Worm (Caenorhabditis elegans): ENCODE data around the gene cyp-13B1.
"Not testable (repeated sequence)": the region's sequence is repeated elsewhere in the genome, so short reads cannot be mapped to it uniquely, and the experiment has no call there.

cyp-13B1 gene

ce11 chrX:13435116-13435515, 25.7 kb upstream of the cyp-13B1 start:
- TF ChIP-seq F10E7.11 (tag; optimal IDR thresholded peaks at IDR 0.05) = no peak
- TF ChIP-seq aptf-2 (GFP tag; conservative IDR thresholded peaks at IDR 0.05) = no peak
- TF ChIP-seq lin-40 (tag; optimal IDR thresholded peaks at IDR 0.05) = no peak
- TF ChIP-seq tlf-1 (GFP tag; optimal IDR thresholded peaks at IDR 0.05) = no peak
- no peak for TF ChIP-seq cebp-1 (GFP tag; IDR thresholded peaks at IDR 0.05)
- no peak for TF ChIP-seq cebp-1 (tag; optimal IDR thresholded peaks at IDR 0.05)
- TF ChIP-seq lir-1 (GFP tag; conservative IDR thresholded peaks at IDR 0.05) = no peak
- TF ChIP-seq K12H6.12 (tag; optimal IDR thresholded peaks at IDR 0.05) = no peak
- TF ChIP-seq madf-8 (GFP tag; conservative IDR thresholded peaks at IDR 0.05) = no peak
- no peak for TF ChIP-seq sea-2 (GFP tag; IDR thresholded peaks at IDR 0.05)
- TF ChIP-seq attf-3 (GFP tag; conservative IDR thresholded peaks at IDR 0.05) = no peak
- TF ChIP-seq F49E8.2 (tag; optimal IDR thresholded peaks at IDR 0.05; ENCODE audit: insufficient read depth) = no peak

- TF ChIP-seq athp-1 (tag; optimal IDR thresholded peaks at IDR 0.05); Y56A3A.18 (GFP tag; IDR thresholded peaks at IDR 0.05); Y53G8AR.9 (GFP tag; conservative IDR thresholded peaks at IDR 0.05): not testable (repeated sequence)
Observed at ce11 chrX:13431388-13431787, 21.9 kb upstream of the cyp-13B1 start, which contains the start of gene C29F7.10. C29F7.10 (minus strand) TSS chrX:13431488.

- TF ChIP-seq aptf-2 (GFP tag; conservative IDR thresholded peaks at IDR 0.05); athp-1 (tag; optimal IDR thresholded peaks at IDR 0.05); snpc-4 (GFP tag; optimal IDR thresholded peaks at IDR 0.05); snpc-4 (tag; optimal IDR thresholded peaks at IDR 0.05): not testable (repeated sequence)
Observed at ce11 chrX:13428755-13429154, 19.3 kb upstream of the cyp-13B1 start, which contains the start of gene fkh-4. fkh-4 (minus strand) TSS chrX:13428855.

- TF ChIP-seq Y53G8AR.9 (GFP tag; conservative IDR thresholded peaks at IDR 0.05) (no peak), ama-1 (optimal IDR thresholded peaks at IDR 0.05) (no peak), ama-1 (GFP tag; optimal IDR thresholded peaks at IDR 0.05) (no peak), ceh-91 (GFP tag; IDR thresholded peaks at IDR 0.05) (no peak), ztf-3 (GFP tag; optimal IDR thresholded peaks at IDR 0.05) (no peak), B0035.1 (tag; optimal IDR thresholded peaks at IDR 0.05) (no peak), zim-3 (tag; optimal IDR thresholded peaks at IDR 0.05) (no peak), C17E4.6 (GFP tag; IDR thresholded peaks at IDR 0.05) (no peak)
Observed at ce11 chrX:13423340-13423739, 13.9 kb upstream of the cyp-13B1 start, which contains the start of gene fkh-3. fkh-3 (minus strand) TSS chrX:13423440.

ce11 chrX:13421068-13421467, 11.6 kb upstream of the cyp-13B1 start:
- TF ChIP-seq mcd-1 (GFP tag; IDR thresholded peaks at IDR 0.05) = no peak
- no peak for TF ChIP-seq mel-28 (tag; optimal IDR thresholded peaks at IDR 0.05; ENCODE audit: borderline replicate concordance)
- 0 out of 2 replicates have a peak, but pooled peaks have one; percentile 11 for TF ChIP-seq nfyb-1 (GFP tag; IDR thresholded peaks at IDR 0.05)
- peak; percentile 80 for TF ChIP-seq nhr-80 (tag; optimal IDR thresholded peaks at IDR 0.05)

- no peak for TF ChIP-seq D2030.7 (GFP tag; IDR thresholded peaks at IDR 0.05)
- TF ChIP-seq ekl-4 (GFP tag; IDR thresholded peaks at IDR 0.05) = no peak
- TF ChIP-seq unc-62 (GFP tag; optimal IDR thresholded peaks at IDR 0.05) = peak; percentile 46
- TF ChIP-seq let-526 (GFP tag; IDR thresholded peaks at IDR 0.05) = no peak
- TF ChIP-seq xnd-1 (tag; optimal IDR thresholded peaks at IDR 0.05) = no peak
- TF ChIP-seq somi-1 (GFP tag; optimal IDR thresholded peaks at IDR 0.05) = peak; percentile 16
- TF ChIP-seq egl-44 (GFP tag; IDR thresholded peaks at IDR 0.05) = 0 out of 2 replicates have a peak, but pooled peaks have one; percentile 12
- TF ChIP-seq pha-4 (tag; optimal IDR thresholded peaks at IDR 0.05) = no peak
- TF ChIP-seq attf-5 (GFP tag; optimal IDR thresholded peaks at IDR 0.05) = no peak
- TF ChIP-seq madf-10 (tag; optimal IDR thresholded peaks at IDR 0.05) = peak; percentile 49
- TF ChIP-seq nhr-80 (tag; optimal IDR thresholded peaks at IDR 0.05) = peak; percentile 95
- TF ChIP-seq mcd-1 (GFP tag; IDR thresholded peaks at IDR 0.05) = no peak
- TF ChIP-seq let-607 (tag; optimal IDR thresholded peaks at IDR 0.05) = peak; percentile 84 to 92
- peak; percentile 54 for TF ChIP-seq ets-4 (GFP tag; optimal IDR thresholded peaks at IDR 0.05)
- no peak for TF ChIP-seq sptf-2 (GFP tag; optimal IDR thresholded peaks at IDR 0.05)
Observed at ce11 chrX:13419884-13420339, 10.5 kb upstream of the cyp-13B1 start, which contains the start of gene C29F7.3. C29F7.3 (minus strand) TSS chrX:13419934.

Data from whole organism, young adult.